Worm (Caenorhabditis elegans): ENCODE data around the gene oat-1.

Gene oat-1

ce11 chrIV:8432709-8433108, 39.7 kb downstream of the oat-1 start, which contains the start of the genes T26A8.4 and pdtf-1:
Gene T26A8.4, minus strand, starts transcription at chrIV:8432893.
Gene pdtf-1, plus strand, starts transcription at chrIV:8433038.
- TF ChIP-seq C34F6.9 (tag; optimal IDR thresholded peaks at IDR 0.05) (peak; percentile 98), gmeb-1 (tag; optimal IDR thresholded peaks at IDR 0.05) (peak; percentile 88), ztf-4 (tag; optimal IDR thresholded peaks at IDR 0.05) (peak; percentile 93), alr-1 (tag; optimal IDR thresholded peaks at IDR 0.05) (no peak), aly-2 (tag; optimal IDR thresholded peaks at IDR 0.05) (no peak), nhr-6 (tag; optimal IDR thresholded peaks at IDR 0.05) (peak; percentile 89), fos-1 (tag; optimal IDR thresholded peaks at IDR 0.05) (peak; percentile 91), sma-3 (GFP tag; optimal IDR thresholded peaks at IDR 0.05) (peak; percentile 94), F13H6.1 (tag; optimal IDR thresholded peaks at IDR 0.05) (peak; percentile 88), nhr-77 (tag; optimal IDR thresholded peaks at IDR 0.05) (peak; percentile 39), peb-1 (tag; optimal IDR thresholded peaks at IDR 0.05) (no peak), snpc-4 (tag; optimal IDR thresholded peaks at IDR 0.05) (peak; percentile 94), nhr-23 (tag; optimal IDR thresholded peaks at IDR 0.05) (no peak), nhr-11 (tag; optimal IDR thresholded peaks at IDR 0.05) (no peak), nhr-25 (tag; optimal IDR thresholded peaks at IDR 0.05) (peak; percentile 96), lin-39 (tag; optimal IDR thresholded peaks at IDR 0.05) (peak; percentile 65), elt-3 (tag; optimal IDR thresholded peaks at IDR 0.05) (no peak), nhr-10 (tag; optimal IDR thresholded peaks at IDR 0.05) (peak; percentile 71), ceh-16 (tag; optimal IDR thresholded peaks at IDR 0.05) (peak; percentile 87), crh-2 (tag; optimal IDR thresholded peaks at IDR 0.05) (peak; percentile 97), unc-55 (GFP tag; optimal IDR thresholded peaks at IDR 0.05) (peak; percentile 99), sem-4 (tag; optimal IDR thresholded peaks at IDR 0.05) (peak; percentile 96), unc-39 (tag; optimal IDR thresholded peaks at IDR 0.05) (no peak), lin-13 (GFP tag; optimal IDR thresholded peaks at IDR 0.05) (peak; percentile 95), mab-5 (tag; optimal IDR thresholded peaks at IDR 0.05) (peak; percentile 82), nhr-237 (tag; optimal IDR thresholded peaks at IDR 0.05) (peak; percentile 45), lin-11 (tag; optimal IDR thresholded peaks at IDR 0.05) (peak; percentile 98), skn-1 (tag; optimal IDR thresholded peaks at IDR 0.05) (no peak), ztf-1 (GFP tag; conservative IDR thresholded peaks at IDR 0.05) (no peak), ZK546.5 (tag; optimal IDR thresholded peaks at IDR 0.05) (peak; percentile 87), zag-1 (tag; optimal IDR thresholded peaks at IDR 0.05) (peak; percentile 87), ceh-82 (tag; optimal IDR thresholded peaks at IDR 0.05) (peak; percentile 90), nhr-12 (tag; optimal IDR thresholded peaks at IDR 0.05) (no peak), ztf-11 (tag; optimal IDR thresholded peaks at IDR 0.05) (no peak), mdl-1 (tag; optimal IDR thresholded peaks at IDR 0.05) (peak; percentile 81 to 94), nhr-21 (tag; optimal IDR thresholded peaks at IDR 0.05) (peak; percentile 96), elt-1 (tag; optimal IDR thresholded peaks at IDR 0.05) (no peak), egl-27 (tag; optimal IDR thresholded peaks at IDR 0.05) (peak; percentile 80), lsy-2 (tag; optimal IDR thresholded peaks at IDR 0.05) (peak; percentile 98 to 100), dmd-4 (tag; optimal IDR thresholded peaks at IDR 0.05) (no peak), R02D3.7 (tag; optimal IDR thresholded peaks at IDR 0.05) (peak; percentile 42), mbf-1 (tag; optimal IDR thresholded peaks at IDR 0.05) (no peak), Y55F3AM.14 (GFP tag; optimal IDR thresholded peaks at IDR 0.05) (peak; percentile 83), ama-1 (optimal IDR thresholded peaks at IDR 0.05) (peak; percentile 91), sma-9 (GFP tag; optimal IDR thresholded peaks at IDR 0.05) (peak; percentile 93), sma-9 (tag; optimal IDR thresholded peaks at IDR 0.05) (no peak), nhr-129 (tag; optimal IDR thresholded peaks at IDR 0.05) (peak; percentile 96), blmp-1 (tag; optimal IDR thresholded peaks at IDR 0.05; ENCODE audit: insufficient read depth) (peak; percentile 79), unc-62 (GFP tag; optimal IDR thresholded peaks at IDR 0.05) (peak; percentile 43)
